Fruit fly (Drosophila melanogaster): ENCODE data around the gene CTCF.

The CTCF gene

DNA sequence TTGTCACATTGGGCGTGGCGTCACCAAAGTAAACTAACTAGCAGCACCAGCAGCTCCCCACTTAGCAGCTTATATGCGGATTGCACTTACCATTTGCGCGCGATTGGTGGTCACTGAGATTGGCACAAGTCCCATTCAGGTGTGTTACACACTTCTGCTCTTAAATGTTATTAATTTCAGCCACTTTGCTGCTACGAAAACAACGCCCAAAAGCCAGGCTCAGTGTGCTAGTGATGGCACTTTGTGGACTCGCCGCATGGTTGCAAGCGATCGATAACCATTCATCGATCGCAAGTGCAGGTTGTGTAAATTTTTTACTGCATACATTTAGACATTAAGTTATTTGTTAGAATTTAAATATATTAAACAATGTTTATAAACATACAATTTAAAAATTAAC, 21.5 kb downstream of the CTCF start, which contains the start of the genes wrm1 and wrm2 (continued):
- TF ChIP-seq Atf3 (GFP tag; optimal IDR thresholded peaks at IDR 0.05) (no peak), Chrac-16 (GFP tag; optimal IDR thresholded peaks at IDR 0.05) (no peak), rib (GFP tag; IDR thresholded peaks at IDR 0.05) (no peak), CG6175 (GFP tag; IDR thresholded peaks at IDR 0.05) (no peak), CG30403 (GFP tag; optimal IDR thresholded peaks at IDR 0.05) (no peak), hbn (GFP tag; IDR thresholded peaks at IDR 0.05; ENCODE audit: partially characterized antibody) (no peak), Atf-2 (GFP tag; optimal IDR thresholded peaks at IDR 0.05) (no peak), ranshi (GFP tag; IDR thresholded peaks at IDR 0.05) (no peak), Ets97D (GFP tag; optimal IDR thresholded peaks at IDR 0.05) (peak; percentile 56), Scr (GFP tag; IDR thresholded peaks at IDR 0.05; ENCODE audit: partially characterized antibody) (peak; percentile 61), Hr39 (optimal IDR thresholded peaks at IDR 0.05) (no peak), caup (GFP tag; optimal IDR thresholded peaks at IDR 0.05; ENCODE audit: severe bottlenecking) (no peak), CG34224 (GFP tag; IDR thresholded peaks at IDR 0.05; ENCODE audit: partially characterized antibody) (peak; percentile 46; the same call in 1 of the 3 replicates), Ets65A (GFP tag) (no peak), da (GFP tag; optimal IDR thresholded peaks at IDR 0.05) (no peak), nerfin-2 (GFP tag; IDR thresholded peaks at IDR 0.05; ENCODE audit: partially characterized antibody) (no peak; the same call in 1 of the 2 replicates), ro (GFP tag; IDR thresholded peaks at IDR 0.05) (no peak), sima (GFP tag; optimal IDR thresholded peaks at IDR 0.05) (no peak), maf-S (GFP tag; optimal IDR thresholded peaks at IDR 0.05) (no peak), ab (GFP tag; optimal IDR thresholded peaks at IDR 0.05) (no peak), mam (GFP tag; optimal IDR thresholded peaks at IDR 0.05) (peak; percentile 3), CG18599 (GFP tag; optimal IDR thresholded peaks at IDR 0.05) (no peak), BEAF-32 (GFP tag; optimal IDR thresholded peaks at IDR 0.05) (peak; percentile 74), B-H1 (GFP tag; IDR thresholded peaks at IDR 0.05) (no peak), luna (GFP tag; optimal IDR thresholded peaks at IDR 0.05) (no peak), ara (GFP tag; IDR thresholded peaks at IDR 0.05) (no peak), Camta (GFP tag; optimal IDR thresholded peaks at IDR 0.05) (no peak), CG17359 (tag; optimal IDR thresholded peaks at IDR 0.05) (no peak), CG16815 (GFP tag; optimal IDR thresholded peaks at IDR 0.05) (no peak), CG31224 (GFP tag; IDR thresholded peaks at IDR 0.05) (no peak), jigr1 (GFP tag; IDR thresholded peaks at IDR 0.05) (no peak), her (GFP tag; optimal IDR thresholded peaks at IDR 0.05) (no peak), Ptx1 (GFP tag; IDR thresholded peaks at IDR 0.05) (no peak), mld (GFP tag; IDR thresholded peaks at IDR 0.05; ENCODE audit: partially characterized antibody) (peak; percentile 76; the same call in 2 of the 3 replicates), CG14860 (GFP tag; IDR thresholded peaks at IDR 0.05; ENCODE audit: partially characterized antibody) (peak; percentile 40; the same call in 1 of the 3 replicates), Sin3A (optimal IDR thresholded peaks at IDR 0.05) (peak; percentile 10), Usf (GFP tag; optimal IDR thresholded peaks at IDR 0.05) (no peak), slbo (GFP tag; IDR thresholded peaks at IDR 0.05) (no peak), Trl (optimal IDR thresholded peaks at IDR 0.05) (no peak), Trl (GFP tag; optimal IDR thresholded peaks at IDR 0.05) (no peak), CG11398 (GFP tag; optimal IDR thresholded peaks at IDR 0.05) (no peak), ci (GFP tag; IDR thresholded peaks at IDR 0.05) (no peak), hth (optimal IDR thresholded peaks at IDR 0.05) (no peak), ash1 (GFP tag; optimal IDR thresholded peaks at IDR 0.05) (no peak), lilli (GFP tag; optimal IDR thresholded peaks at IDR 0.05) (no peak), CG10959 (GFP tag; IDR thresholded peaks at IDR 0.05) (no peak), fd64A (GFP tag; optimal IDR thresholded peaks at IDR 0.05) (no peak), sug (tag; optimal IDR thresholded peaks at IDR 0.05) (peak; percentile 19), ssp (GFP tag; IDR thresholded peaks at IDR 0.05) (no peak), TFAM (GFP tag; optimal IDR thresholded peaks at IDR 0.05) (no peak), nerfin-1 (tag; optimal IDR thresholded peaks at IDR 0.05) (no peak), crp (GFP tag; optimal IDR thresholded peaks at IDR 0.05) (no peak), jing (GFP tag; optimal IDR thresholded peaks at IDR 0.05) (no peak)
